Fruit fly (Drosophila melanogaster): ENCODE results near the gene hb.

DNA sequence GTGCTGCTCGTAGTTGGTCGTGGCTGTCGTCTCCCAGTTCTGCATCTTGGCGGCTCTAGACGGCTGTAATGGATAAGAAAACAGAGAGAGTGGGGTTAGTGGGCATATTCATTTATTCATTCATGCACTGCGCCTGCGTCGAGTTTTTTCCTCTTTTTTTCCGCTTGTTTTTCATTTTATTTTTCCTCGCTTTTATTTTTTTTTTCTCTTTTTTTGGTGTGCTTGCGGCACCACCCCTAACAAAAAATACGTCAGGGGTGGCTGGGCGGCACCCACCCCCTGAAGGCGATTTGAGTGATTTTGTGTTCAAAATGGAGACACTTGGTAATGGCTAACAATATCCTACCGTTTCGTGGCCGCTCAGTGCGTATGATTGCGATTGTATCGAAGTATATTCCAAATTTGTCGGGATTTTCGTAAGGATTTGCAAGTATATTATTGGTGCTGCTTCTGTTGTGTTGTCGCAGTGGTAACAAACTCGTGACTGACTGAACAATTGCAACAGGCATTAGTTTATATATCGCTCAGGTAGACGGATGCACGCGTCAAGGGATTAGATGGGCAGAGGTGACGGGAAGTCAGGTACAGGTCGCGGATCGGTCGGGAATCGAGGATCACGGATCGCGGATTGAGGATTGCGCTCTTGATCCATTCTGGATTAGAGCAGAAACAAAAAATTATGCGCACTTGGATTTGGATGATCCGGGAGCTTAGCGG is 3.4 kb downstream of the hb start:
- no peak for TF ChIP-seq CTCF (optimal IDR thresholded peaks at IDR 0.05)
- no peak for TF ChIP-seq CG8478 (optimal IDR thresholded peaks at IDR 0.05)
